Worm (Caenorhabditis elegans): ENCODE results near the gene fbxa-196.

Gene fbxa-196

ce11 chrV:6498441-6498840, 50.0 kb downstream of the fbxa-196 start:
- TF ChIP-seq flt-1 (GFP tag; IDR thresholded peaks at IDR 0.05) = no peak
- no peak for TF ChIP-seq ref-1 (GFP tag; conservative IDR thresholded peaks at IDR 0.05)
- TF ChIP-seq ztf-29 (GFP tag; IDR thresholded peaks at IDR 0.05) = no peak
- no peak for TF ChIP-seq cog-1 (tag; optimal IDR thresholded peaks at IDR 0.05)
- TF ChIP-seq T22C8.4 (GFP tag; IDR thresholded peaks at IDR 0.05) = no peak
- no peak for TF ChIP-seq klf-2 (GFP tag; conservative IDR thresholded peaks at IDR 0.05)
- no peak for TF ChIP-seq tab-1 (GFP tag; IDR thresholded peaks at IDR 0.05)
- no peak for TF ChIP-seq ztf-23 (GFP tag; IDR thresholded peaks at IDR 0.05)
- TF ChIP-seq med-1 (GFP tag; optimal IDR thresholded peaks at IDR 0.05; ENCODE audit: insufficient read depth) = no peak

ce11 chrV:6498903-6499302, 50.4 kb downstream of the fbxa-196 start, which contains the start of gene W01A11.1:
W01A11.1 (plus strand) TSS chrV:6499224.
- no peak for TF ChIP-seq flt-1 (GFP tag; IDR thresholded peaks at IDR 0.05)
- TF ChIP-seq cog-1 (tag; optimal IDR thresholded peaks at IDR 0.05) = no peak
- no peak for TF ChIP-seq ztf-23 (GFP tag; IDR thresholded peaks at IDR 0.05)
- TF ChIP-seq med-1 (GFP tag; optimal IDR thresholded peaks at IDR 0.05; ENCODE audit: insufficient read depth) = no peak
- no peak for TF ChIP-seq tab-1 (GFP tag; IDR thresholded peaks at IDR 0.05)
- no peak for TF ChIP-seq T22C8.4 (GFP tag; IDR thresholded peaks at IDR 0.05)
- no peak for TF ChIP-seq ztf-29 (GFP tag; IDR thresholded peaks at IDR 0.05)
- TF ChIP-seq ref-1 (GFP tag; conservative IDR thresholded peaks at IDR 0.05) = no peak
- no peak for TF ChIP-seq klf-2 (GFP tag; conservative IDR thresholded peaks at IDR 0.05)
